Fruit fly (Drosophila melanogaster): Measurements from ENCODE around the gene GC1.

The GC1 gene

DNA sequence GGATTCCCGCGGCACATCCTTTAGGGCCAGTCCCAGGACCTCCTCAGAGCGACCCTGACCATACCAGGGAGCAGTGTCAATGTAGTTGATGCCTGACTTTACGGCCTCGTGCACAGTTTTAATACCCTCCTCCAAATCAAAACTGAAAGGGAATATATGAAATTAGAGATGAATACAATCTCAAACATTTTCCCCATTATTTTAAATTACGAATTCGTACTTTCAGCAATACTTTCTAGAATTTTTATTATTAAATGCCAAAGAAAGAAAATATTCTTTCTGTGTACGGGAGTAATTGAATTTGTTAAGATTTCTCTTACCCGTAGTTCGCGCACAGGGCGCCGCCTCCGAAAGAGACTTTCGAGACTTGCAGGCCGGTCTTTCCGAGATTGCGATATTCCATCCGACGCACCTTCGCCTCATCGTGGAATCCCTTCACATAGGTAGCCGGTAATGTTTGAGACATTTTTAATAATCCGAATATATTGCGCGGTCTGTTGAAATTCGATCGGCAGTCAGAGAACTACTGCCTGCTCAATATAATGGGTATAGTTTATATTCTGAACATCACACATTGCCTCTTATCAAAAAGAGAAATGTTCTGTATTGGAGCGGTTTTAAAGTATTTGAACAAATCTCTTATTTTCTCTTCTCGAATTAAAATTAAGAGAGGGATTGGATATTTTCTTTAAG lies 12.5 kb downstream of the GC1 start, which contains the start of gene CG18547 (continued):
- no peak for TF ChIP-seq CG31365 (tag; optimal IDR thresholded peaks at IDR 0.05)
- no peak for TF ChIP-seq CG10959 (GFP tag; IDR thresholded peaks at IDR 0.05)
- no peak for TF ChIP-seq Sox100B (GFP tag; optimal IDR thresholded peaks at IDR 0.05)
- TF ChIP-seq wek (GFP tag; optimal IDR thresholded peaks at IDR 0.05) = no peak
- no peak for TF ChIP-seq Antp (GFP tag; optimal IDR thresholded peaks at IDR 0.05)
- TF ChIP-seq ase (GFP tag; IDR thresholded peaks at IDR 0.05) = no peak
- no peak for TF ChIP-seq pzg (GFP tag; optimal IDR thresholded peaks at IDR 0.05)
- TF ChIP-seq Awh (GFP tag; IDR thresholded peaks at IDR 0.05) = no peak
- TF ChIP-seq CG6175 (GFP tag; IDR thresholded peaks at IDR 0.05) = no peak
- TF ChIP-seq CG17568 (GFP tag; optimal IDR thresholded peaks at IDR 0.05) = no peak
- TF ChIP-seq Dad (GFP tag; optimal IDR thresholded peaks at IDR 0.05) = no peak
- TF ChIP-seq tgo (GFP tag; IDR thresholded peaks at IDR 0.05) = no peak
- TF ChIP-seq bsh (GFP tag; optimal IDR thresholded peaks at IDR 0.05) = peak in 1 of 2 experiments; percentile 8
- no peak for TF ChIP-seq ranshi (GFP tag; IDR thresholded peaks at IDR 0.05)
- TF ChIP-seq Trl (optimal IDR thresholded peaks at IDR 0.05) = peak; percentile 61 to 74
- TF ChIP-seq Trl (GFP tag; optimal IDR thresholded peaks at IDR 0.05) = no peak
- no peak for TF ChIP-seq Mad (GFP tag; optimal IDR thresholded peaks at IDR 0.05)
- no peak for TF ChIP-seq Oli (tag; optimal IDR thresholded peaks at IDR 0.05)
- no peak for TF ChIP-seq Aef1 (GFP tag; IDR thresholded peaks at IDR 0.05)
- TF ChIP-seq CG2129 (GFP tag; IDR thresholded peaks at IDR 0.05; ENCODE audit: partially characterized antibody) = no peak
- TF ChIP-seq Drgx (GFP tag; IDR thresholded peaks at IDR 0.05) = peak; percentile 53
- TF ChIP-seq CHES-1-like (GFP tag; optimal IDR thresholded peaks at IDR 0.05) = no peak
- TF ChIP-seq CG32532 (GFP tag; IDR thresholded peaks at IDR 0.05) = no peak
- no peak for TF ChIP-seq E2f1 (GFP tag; IDR thresholded peaks at IDR 0.05)
- TF ChIP-seq Dbx (GFP tag; IDR thresholded peaks at IDR 0.05) = no peak
- TF ChIP-seq Sox102F (GFP tag; optimal IDR thresholded peaks at IDR 0.05) = no peak
- TF ChIP-seq CG3163 (GFP tag; optimal IDR thresholded peaks at IDR 0.05) = peak; percentile 92
- TF ChIP-seq exex (tag; optimal IDR thresholded peaks at IDR 0.05) = peak; percentile 34
- no peak for TF ChIP-seq lmd (GFP tag; IDR thresholded peaks at IDR 0.05)
- TF ChIP-seq Mes4 (GFP tag; optimal IDR thresholded peaks at IDR 0.05) = no peak
- TF ChIP-seq Blimp-1 (GFP tag; optimal IDR thresholded peaks at IDR 0.05) = no peak
- no peak for TF ChIP-seq ken (GFP tag; IDR thresholded peaks at IDR 0.05)
- TF ChIP-seq CG3838 (GFP tag; optimal IDR thresholded peaks at IDR 0.05) = no peak
- no peak for TF ChIP-seq tio (GFP tag; optimal IDR thresholded peaks at IDR 0.05)
- TF ChIP-seq Xrp1 (GFP tag; IDR thresholded peaks at IDR 0.05) = peak; percentile 29; the same call in 1 of the 2 replicates
- TF ChIP-seq Hr78 (GFP tag; optimal IDR thresholded peaks at IDR 0.05) = no peak
- TF ChIP-seq mam (GFP tag; optimal IDR thresholded peaks at IDR 0.05) = no peak
- TF ChIP-seq CrebB (tag; optimal IDR thresholded peaks at IDR 0.05) = no peak
- no peak for TF ChIP-seq BEAF-32 (GFP tag; optimal IDR thresholded peaks at IDR 0.05)
- TF ChIP-seq CG10274 (GFP tag; optimal IDR thresholded peaks at IDR 0.05) = peak; percentile 29

DNA sequence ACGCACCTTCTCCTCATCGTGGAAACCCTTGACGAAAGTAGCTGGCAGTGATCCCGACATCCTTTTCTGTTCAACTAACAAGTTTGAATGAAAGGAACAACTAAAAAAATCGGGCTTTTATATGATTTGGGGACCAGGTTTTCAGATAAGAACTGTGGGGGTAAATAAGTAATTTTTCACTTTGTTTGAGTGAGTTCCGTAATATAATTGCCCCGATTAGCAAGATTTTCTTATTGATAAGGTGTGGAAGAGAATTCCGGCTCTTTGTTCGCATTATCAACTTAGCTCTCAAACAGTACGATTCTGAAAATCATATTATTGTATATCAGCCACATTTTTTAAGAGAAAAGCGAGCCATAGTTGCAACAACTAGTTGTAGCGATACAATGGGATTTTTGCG lies 14.5 kb downstream of the GC1 start, which contains the start of gene CG12224:
Gene CG12224, minus strand, starts transcription at position 101 of the 400 bp plus-strand sequence.
- TF ChIP-seq mirr (GFP tag; optimal IDR thresholded peaks at IDR 0.05) (no peak), CG10979 (tag; optimal IDR thresholded peaks at IDR 0.05) (no peak), exex (tag; optimal IDR thresholded peaks at IDR 0.05) (peak; percentile 75)
